Fruit fly (Drosophila melanogaster): ENCODE results near the gene Gs2.

Gs2 gene

DNA sequence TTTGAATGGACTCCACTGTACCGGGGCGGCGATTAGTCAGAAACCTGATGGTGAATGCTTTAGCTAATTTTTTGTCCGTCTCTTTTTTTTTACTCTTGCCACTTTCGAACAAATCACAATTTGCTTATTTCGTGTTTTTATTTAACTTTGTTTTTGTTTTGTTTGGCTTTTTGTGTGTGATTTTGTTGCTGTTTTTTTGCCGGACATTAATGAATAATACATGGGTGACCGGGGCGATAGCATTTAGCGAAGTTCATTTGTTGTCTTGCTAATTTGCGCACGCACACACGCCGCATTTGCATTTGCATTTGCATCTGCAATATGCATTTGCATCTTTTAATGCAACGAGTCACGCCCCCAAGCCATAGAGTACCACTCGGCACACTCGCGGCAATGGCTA is 26.0 kb downstream of the Gs2 start:
- TF ChIP-seq Crg-1 (GFP tag; optimal IDR thresholded peaks at IDR 0.05) (no peak), tj (GFP tag; optimal IDR thresholded peaks at IDR 0.05) (peak; percentile 17), ovo (GFP tag; optimal IDR thresholded peaks at IDR 0.05) (no peak)

DNA sequence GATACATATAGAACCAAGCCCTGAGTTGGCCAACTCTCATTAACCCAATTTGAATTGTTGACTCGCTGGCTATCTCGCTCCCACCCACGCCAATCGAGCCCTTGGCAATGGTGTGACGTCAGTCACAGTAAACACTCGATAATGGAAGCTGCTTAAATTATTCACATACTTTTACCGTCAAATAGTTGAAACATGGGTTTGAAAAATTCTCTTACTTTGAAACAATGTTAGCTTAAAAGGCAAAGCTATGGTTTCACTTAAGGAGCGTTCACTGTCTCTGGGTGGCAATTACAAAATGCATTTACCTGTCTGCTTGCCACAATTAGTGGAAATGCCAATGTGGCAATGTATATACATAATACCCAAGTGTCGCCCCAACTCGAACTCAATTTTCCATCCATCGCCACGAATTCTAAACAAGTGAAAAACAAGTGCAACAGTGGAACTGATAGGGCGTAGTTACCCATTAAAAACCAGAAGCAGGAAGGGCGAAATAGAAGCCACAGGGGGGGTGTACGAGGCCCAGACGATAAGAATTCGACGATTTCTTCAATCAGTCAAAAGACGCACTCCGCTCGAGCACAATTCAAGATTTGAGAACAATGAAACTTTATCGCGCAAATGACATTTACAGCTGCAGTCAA is 27.0 kb downstream of the Gs2 start:
- TF ChIP-seq cic (GFP tag; optimal IDR thresholded peaks at IDR 0.05) (peak; percentile 62), CG7101 (tag; optimal IDR thresholded peaks at IDR 0.05) (peak; percentile 86), toe (GFP tag; optimal IDR thresholded peaks at IDR 0.05) (peak; percentile 50), CG14711 (tag; optimal IDR thresholded peaks at IDR 0.05) (peak; percentile 75), bab1 (GFP tag; optimal IDR thresholded peaks at IDR 0.05) (peak; percentile 75), kay (GFP tag; ENCODE audit: borderline replicate concordance) (no peak), CG7045 (GFP tag; optimal IDR thresholded peaks at IDR 0.05) (peak; percentile 78), Hr96 (GFP tag; optimal IDR thresholded peaks at IDR 0.05) (peak; percentile 81), Clk (GFP tag; optimal IDR thresholded peaks at IDR 0.05) (peak; percentile 20), cnc (optimal IDR thresholded peaks at IDR 0.05) (no peak), Mnt (GFP tag; optimal IDR thresholded peaks at IDR 0.05) (peak; percentile 46), Crg-1 (GFP tag; optimal IDR thresholded peaks at IDR 0.05) (peak; percentile 65), CG11617 (GFP tag; optimal IDR thresholded peaks at IDR 0.05) (peak; percentile 59), CG33017 (tag; optimal IDR thresholded peaks at IDR 0.05) (peak; percentile 74), tj (GFP tag; optimal IDR thresholded peaks at IDR 0.05) (peak; percentile 45), CG1620 (GFP tag; optimal IDR thresholded peaks at IDR 0.05) (peak; percentile 74), CG5204 (GFP tag; optimal IDR thresholded peaks at IDR 0.05) (peak; percentile 75), ovo (GFP tag; optimal IDR thresholded peaks at IDR 0.05) (peak; percentile 43), pad (GFP tag; optimal IDR thresholded peaks at IDR 0.05) (peak; percentile 70), CG12768 (GFP tag; optimal IDR thresholded peaks at IDR 0.05) (peak; percentile 77)

DNA sequence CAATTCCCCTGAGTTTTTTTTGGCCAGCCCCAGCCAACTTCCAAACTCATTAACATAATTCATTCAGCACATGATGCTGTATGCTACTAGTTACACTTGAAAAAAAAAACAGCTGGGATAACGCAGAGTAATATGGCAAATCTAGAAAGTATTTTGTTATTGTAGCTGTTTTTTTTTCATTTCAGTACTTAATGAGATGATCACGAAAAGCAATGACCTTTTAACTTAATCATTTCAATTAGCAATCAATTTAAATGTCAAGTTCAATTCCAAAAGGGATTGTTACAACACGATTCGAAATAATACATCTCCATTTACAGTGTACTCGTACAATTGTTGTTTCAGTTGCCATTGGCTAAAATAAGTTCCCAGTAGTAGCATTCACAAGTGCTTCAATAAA is 27.8 kb downstream of the Gs2 start:
- no peak for TF ChIP-seq CG14711 (tag; optimal IDR thresholded peaks at IDR 0.05)
- no peak for TF ChIP-seq CG11617 (GFP tag; optimal IDR thresholded peaks at IDR 0.05)
- no peak for TF ChIP-seq tj (GFP tag; optimal IDR thresholded peaks at IDR 0.05)
- no peak for TF ChIP-seq ovo (GFP tag; optimal IDR thresholded peaks at IDR 0.05)

DNA sequence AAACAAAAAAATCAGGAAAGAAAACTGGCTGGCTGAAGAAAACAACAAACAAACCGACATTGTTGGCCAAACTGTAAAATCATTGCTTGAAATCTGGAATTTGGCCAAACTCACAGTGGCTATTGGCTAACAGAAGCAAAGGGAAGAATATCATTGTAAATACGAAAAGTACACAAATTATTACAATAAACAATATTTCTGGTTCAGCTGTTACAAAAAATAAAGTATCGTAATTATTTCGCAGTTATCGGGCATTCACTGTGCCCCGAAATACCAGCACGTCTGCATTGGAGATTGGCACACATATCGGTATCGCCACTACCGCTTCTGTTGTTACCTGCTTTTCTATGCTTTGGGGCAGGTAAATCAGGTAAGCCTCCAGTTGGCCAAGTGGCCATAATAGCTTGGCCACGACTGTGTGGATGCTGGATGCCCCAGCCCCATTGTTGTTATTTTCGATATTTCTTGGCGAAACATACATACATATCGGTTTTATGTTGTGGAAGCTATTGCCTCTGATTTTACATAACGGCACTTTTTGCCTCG is 28.5 kb downstream of the Gs2 start:
- TF ChIP-seq CG7045 (GFP tag; optimal IDR thresholded peaks at IDR 0.05) (no peak), bab1 (GFP tag; optimal IDR thresholded peaks at IDR 0.05) (peak; percentile 57)

DNA sequence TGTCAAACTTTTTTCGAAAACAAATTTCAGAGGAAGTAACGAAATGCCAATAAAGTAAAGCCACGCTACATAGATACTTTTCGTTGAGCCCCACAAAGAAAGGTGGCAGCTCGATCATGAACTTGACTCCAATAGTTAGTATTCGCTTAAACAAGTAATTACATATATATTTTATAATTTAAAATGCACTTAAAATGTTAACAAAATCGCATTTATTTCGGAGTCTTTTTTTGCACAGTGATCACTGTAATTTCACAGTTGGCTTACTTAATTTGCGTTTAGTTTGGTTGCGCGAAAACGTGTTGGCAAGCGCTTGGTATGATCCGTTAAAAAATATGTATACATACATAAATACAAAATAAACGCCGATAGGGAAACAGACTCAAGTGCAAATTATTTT is 29.0 kb downstream of the Gs2 start:
- TF ChIP-seq bab1 (GFP tag; optimal IDR thresholded peaks at IDR 0.05) (peak; percentile 12), Mnt (GFP tag; optimal IDR thresholded peaks at IDR 0.05) (no peak), Clk (GFP tag; optimal IDR thresholded peaks at IDR 0.05) (no peak), cic (GFP tag; optimal IDR thresholded peaks at IDR 0.05) (no peak)

DNA sequence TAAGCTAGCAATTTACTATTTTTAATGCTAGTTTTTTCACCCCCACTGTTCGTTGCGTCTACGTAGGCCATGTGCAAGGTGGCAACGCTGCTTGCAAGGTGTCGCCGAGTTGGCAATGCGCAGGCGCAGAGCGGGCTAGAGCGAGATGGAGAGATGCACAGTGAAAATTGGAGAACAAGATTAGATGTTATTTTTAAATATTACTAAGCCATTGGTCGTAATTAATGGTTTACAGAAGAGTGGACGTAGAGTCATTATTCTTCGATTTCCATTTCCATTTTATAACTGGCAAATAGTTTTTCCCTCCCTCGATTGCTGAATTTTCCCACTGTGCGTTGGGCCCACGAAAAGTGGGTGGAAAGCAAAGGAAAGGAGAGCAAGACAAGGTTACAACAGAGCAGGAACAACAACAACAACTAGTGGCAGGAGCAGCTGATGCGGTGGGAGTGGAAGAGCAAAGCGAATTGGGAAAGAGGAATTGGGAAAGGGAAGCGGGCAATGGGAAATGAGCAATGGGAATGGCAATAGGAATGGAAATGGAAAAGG is 30.3 kb downstream of the Gs2 start:
- TF ChIP-seq cnc (optimal IDR thresholded peaks at IDR 0.05) (no peak), CG33017 (tag; optimal IDR thresholded peaks at IDR 0.05) (no peak), bab1 (GFP tag; optimal IDR thresholded peaks at IDR 0.05) (peak; percentile 42), CG1620 (GFP tag; optimal IDR thresholded peaks at IDR 0.05) (no peak), Mnt (GFP tag; optimal IDR thresholded peaks at IDR 0.05) (peak; percentile 15), Hr96 (GFP tag; optimal IDR thresholded peaks at IDR 0.05) (peak; percentile 36), Clk (GFP tag; optimal IDR thresholded peaks at IDR 0.05) (peak; percentile 39), CG5204 (GFP tag; optimal IDR thresholded peaks at IDR 0.05) (no peak), tj (GFP tag; optimal IDR thresholded peaks at IDR 0.05) (peak; percentile 14), CG7101 (tag; optimal IDR thresholded peaks at IDR 0.05) (peak; percentile 30), toe (GFP tag; optimal IDR thresholded peaks at IDR 0.05) (no peak), CG14711 (tag; optimal IDR thresholded peaks at IDR 0.05) (peak; percentile 39), cic (GFP tag; optimal IDR thresholded peaks at IDR 0.05) (peak; percentile 17), CG7045 (GFP tag; optimal IDR thresholded peaks at IDR 0.05) (peak; percentile 47)

DNA sequence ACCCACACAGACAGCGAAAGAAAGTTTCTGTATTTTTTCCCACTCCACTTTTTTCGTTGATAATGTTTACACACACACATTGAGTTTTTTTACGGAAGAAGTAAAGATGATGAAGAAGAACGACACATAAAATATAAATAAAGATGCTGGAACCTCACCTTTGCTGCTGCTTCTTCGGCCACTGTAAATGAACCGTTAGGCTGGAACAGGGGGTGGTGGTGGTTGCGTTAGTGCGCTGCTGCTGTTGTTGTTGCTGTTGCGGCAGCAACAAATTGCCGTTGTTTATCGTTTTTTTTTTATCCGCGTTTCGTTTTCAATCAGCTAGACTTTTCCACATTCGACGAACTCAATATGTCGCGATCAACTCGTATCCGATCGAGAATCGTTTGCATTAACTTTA is 31.0 kb downstream of the Gs2 start:
- TF ChIP-seq CG7045 (GFP tag; optimal IDR thresholded peaks at IDR 0.05) (no peak), ovo (GFP tag; optimal IDR thresholded peaks at IDR 0.05) (peak; percentile 47)

Data from whole organism, adult.